Fruit fly (Drosophila melanogaster) whole organism, embryonic: ENCODE results near the gene CG33966.

Experiments
- Adf1 ChIP-seq: fragments of 200-800 bp; sonication (Bioruptor generic); IDR thresholded peaks from 2 replicates; pipeline ENCODE4 v1.3.6; 2022; ENCODE audit warnings: missing biosample characterization, missing genetic modification characterization
- Atf6 ChIP-seq: fragments of 200-800 bp; sonication (Bioruptor generic); IDR thresholded peaks from 2 replicates; pipeline ENCODE4 v1.3.6; 2022; ENCODE audit warnings: missing biosample characterization, missing genetic modification characterization
- B-H1 ChIP-seq: fragments of 200-800 bp; sonication (Bioruptor generic); IDR thresholded peaks from 3 replicates; pipeline ENCODE4 v1.3.6; 2022; ENCODE audit warnings: missing biosample characterization, missing genetic modification characterization
- B-H2 ChIP-seq: fragments of 200-800 bp; sonication (Bioruptor generic); optimal IDR thresholded peaks from 2 replicates; lab custom pipeline; 2018; ENCODE audit warnings: missing biosample characterization, mild to moderate bottlenecking, missing genetic modification characterization
- CG1024 ChIP-seq: fragments of 200-800 bp; sonication (Bioruptor generic); IDR thresholded peaks from 2 replicates; pipeline ENCODE4 v1.3.6; 2022; ENCODE audit warnings: missing biosample characterization, missing genetic modification characterization
- CG10462 ChIP-seq: fragments of 200-800 bp; sonication (Bioruptor generic); optimal IDR thresholded peaks from 2 replicates; lab custom pipeline; 2016; ENCODE audit warnings: missing biosample characterization, missing genetic modification characterization
- CG13296 ChIP-seq: fragments of 200-800 bp; sonication (Bioruptor generic); optimal IDR thresholded peaks from 3 replicates; lab custom pipeline; 2018; ENCODE audit warnings: missing biosample characterization, mild to moderate bottlenecking, missing genetic modification characterization
- CG13624 ChIP-seq: fragments of 200-800 bp; sonication (Bioruptor generic); optimal IDR thresholded peaks from 2 replicates; lab custom pipeline; 2016; ENCODE audit warnings: missing biosample characterization, missing genetic modification characterization
- CG14667 ChIP-seq: fragments of 200-800 bp; sonication (Bioruptor generic); IDR thresholded peaks from 2 replicates; pipeline ENCODE4 v1.3.6; 2022; ENCODE audit warnings: missing biosample characterization, missing genetic modification characterization
- CG14710 ChIP-seq: fragments of 200-800 bp; sonication (Bioruptor generic); optimal IDR thresholded peaks from 3 replicates; lab custom pipeline; 2019; ENCODE audit warnings: missing biosample characterization, mild to moderate bottlenecking, missing genetic modification characterization, moderate library complexity
- CG14965 ChIP-seq: fragments of 200-800 bp; sonication (Bioruptor generic); optimal IDR thresholded peaks from 2 replicates; lab custom pipeline; 2016; ENCODE audit warnings: missing biosample characterization, missing genetic modification characterization, borderline replicate concordance
- CG15011 ChIP-seq: fragments of 200-800 bp; sonication (Bioruptor generic); optimal IDR thresholded peaks from 3 replicates; lab custom pipeline; 2018; ENCODE audit warnings: missing biosample characterization, mild to moderate bottlenecking, missing genetic modification characterization
- CG16779 ChIP-seq: fragments of 200-800 bp; sonication (Bioruptor generic); IDR thresholded peaks from 2 replicates; pipeline ENCODE4 v1.3.6; 2022; ENCODE audit warnings: missing biosample characterization, missing genetic modification characterization
- CG16815 ChIP-seq: fragments of 200-800 bp; sonication (Bioruptor generic); optimal IDR thresholded peaks from 3 replicates; lab custom pipeline; 2017; ENCODE audit warnings: missing biosample characterization, mild to moderate bottlenecking, missing genetic modification characterization
- CG17385 ChIP-seq: fragments of 200-800 bp; sonication (Bioruptor generic); optimal IDR thresholded peaks from 3 replicates; lab custom pipeline; 2018; ENCODE audit warnings: missing biosample characterization, mild to moderate bottlenecking, missing genetic modification characterization
- CG2116 ChIP-seq: fragments of 200-800 bp; sonication (Bioruptor generic); optimal IDR thresholded peaks from 3 replicates; lab custom pipeline; 2018; ENCODE audit warnings: missing biosample characterization, mild to moderate bottlenecking, missing genetic modification characterization
- CG33213 ChIP-seq: fragments of 200-800 bp; sonication (Bioruptor generic); optimal IDR thresholded peaks from 3 replicates; lab custom pipeline; 2016; ENCODE audit warnings: missing biosample characterization, missing genetic modification characterization
- CG4328 ChIP-seq: fragments of 200-800 bp; sonication (Bioruptor generic); optimal IDR thresholded peaks from 3 replicates; lab custom pipeline; 2017; ENCODE audit warnings: missing biosample characterization, missing genetic modification reagents, missing genetic modification characterization
- CG4730 ChIP-seq: fragments of 200-800 bp; sonication (Bioruptor generic); IDR thresholded peaks from 2 replicates; pipeline ENCODE4 v1.3.6; 2022; ENCODE audit warnings: missing biosample characterization, missing genetic modification characterization
- CG6175 ChIP-seq: fragments of 200-800 bp; sonication (Bioruptor generic); IDR thresholded peaks from 3 replicates; pipeline ENCODE4 v1.3.6; 2022; ENCODE audit warnings: missing biosample characterization, missing genetic modification characterization
- CG7556 ChIP-seq: fragments of 200-800 bp; sonication (Bioruptor generic); optimal IDR thresholded peaks from 2 replicates; lab custom pipeline; 2017; ENCODE audit warnings: missing biosample characterization, mild to moderate bottlenecking, missing genetic modification characterization
- CG8944 ChIP-seq: fragments of 200-800 bp; sonication (Bioruptor generic); optimal IDR thresholded peaks from 3 replicates; lab custom pipeline; 2016; ENCODE audit warnings: missing biosample characterization, missing genetic modification characterization
- CG9932 ChIP-seq: fragments of 200-800 bp; sonication (Bioruptor generic); IDR thresholded peaks from 2 replicates; pipeline ENCODE4 v1.3.6; 2022; ENCODE audit warnings: missing biosample characterization, missing genetic modification characterization
- D19A ChIP-seq: fragments of 200-800 bp; optimal IDR thresholded peaks from 3 replicates; lab custom pipeline; 2019; ENCODE audit warnings: missing biosample characterization, mild to moderate bottlenecking, missing genetic modification characterization, moderate library complexity
- Dref ChIP-seq: fragments of 200-800 bp; sonication (Bioruptor generic); IDR thresholded peaks from 2 replicates; pipeline ENCODE4 v1.3.6; 2022; ENCODE audit warnings: missing biosample characterization, missing genetic modification characterization
- Drgx ChIP-seq: fragments of 200-800 bp; sonication (Bioruptor generic); IDR thresholded peaks from 2 replicates; pipeline ENCODE4 v1.3.6; 2022; ENCODE audit warnings: missing biosample characterization, missing genetic modification characterization
- E2f1 ChIP-seq: fragments of 200-800 bp; sonication (Bioruptor generic); IDR thresholded peaks from 2 replicates; pipeline ENCODE4 v1.3.6; 2022; ENCODE audit warnings: missing biosample characterization, missing genetic modification characterization
- ERR ChIP-seq: fragments of 200-800 bp; sonication (Bioruptor generic); optimal IDR thresholded peaks from 2 replicates; lab custom pipeline; 2016; ENCODE audit warnings: missing biosample characterization, missing genetic modification characterization
- Ets65A ChIP-seq: fragments of 200-800 bp; sonication (Bioruptor generic); peaks from one replicate; lab custom pipeline; 2016; ENCODE audit warnings: missing biosample characterization, missing genetic modification characterization
- GATAe ChIP-seq: fragments of 200-800 bp; sonication (Bioruptor generic); conservative IDR thresholded peaks from 2 replicates; pipeline ENCODE4 v1.3.6; 2022; ENCODE audit warnings: missing biosample characterization, missing genetic modification characterization
- HHEX ChIP-seq: fragments of 200-800 bp; sonication (Bioruptor generic); optimal IDR thresholded peaks from 3 replicates; lab custom pipeline; 2017; ENCODE audit warnings: missing biosample characterization, mild to moderate bottlenecking, missing genetic modification characterization, missing genetic modification reagents
- PHDP ChIP-seq: fragments of 200-800 bp; sonication (Bioruptor generic); optimal IDR thresholded peaks from 3 replicates; lab custom pipeline; 2018; ENCODE audit warnings: missing biosample characterization, mild to moderate bottlenecking, missing genetic modification characterization, moderate library complexity
- Rx ChIP-seq: fragments of 200-800 bp; sonication (Bioruptor generic); IDR thresholded peaks from 2 replicates; pipeline ENCODE4 v1.3.6; 2022; ENCODE audit warnings: missing biosample characterization, missing genetic modification characterization
- Scr ChIP-seq: fragments of 200-800 bp; sonication (Bioruptor generic); IDR thresholded peaks from 2 replicates; pipeline ENCODE4 v1.3.6; 2022; ENCODE audit warnings: missing biosample characterization, missing genetic modification characterization; ENCODE audit not compliant: partially characterized antibody
- Sry-δ ChIP-seq: fragments of 200-800 bp; sonication (Bioruptor generic); optimal IDR thresholded peaks from 2 replicates; lab custom pipeline; 2016; ENCODE audit warnings: missing biosample characterization, missing genetic modification characterization
- ap ChIP-seq: fragments of 200-800 bp; sonication (Bioruptor generic); IDR thresholded peaks from 2 replicates; pipeline ENCODE4 v1.3.6; 2022; ENCODE audit warnings: missing biosample characterization, missing genetic modification characterization
- ash1 ChIP-seq: fragments of 200-800 bp; sonication (Bioruptor generic); optimal IDR thresholded peaks from 2 replicates; lab custom pipeline; 2018; ENCODE audit warnings: missing biosample characterization, mild to moderate bottlenecking, missing genetic modification characterization
- dmrt11E ChIP-seq: fragments of 200-800 bp; sonication (Bioruptor generic); optimal IDR thresholded peaks from 3 replicates; lab custom pipeline; 2018; ENCODE audit warnings: missing biosample characterization, mild to moderate bottlenecking, missing genetic modification characterization, moderate library complexity
- dysf ChIP-seq: fragments of 200-800 bp; sonication (Bioruptor generic); IDR thresholded peaks from 3 replicates; pipeline ENCODE4 v1.3.6; 2022; ENCODE audit warnings: missing biosample characterization, missing genetic modification characterization
- eyg ChIP-seq: fragments of 200-800 bp; sonication (Bioruptor generic); optimal IDR thresholded peaks from 3 replicates; lab custom pipeline; 2016; ENCODE audit warnings: missing biosample characterization, missing genetic modification characterization
- fd3F ChIP-seq: fragments of 200-800 bp; sonication (Bioruptor generic); optimal IDR thresholded peaks from 2 replicates; lab custom pipeline; 2018; ENCODE audit warnings: missing biosample characterization, mild to moderate bottlenecking, missing genetic modification characterization, moderate library complexity
- ham ChIP-seq: fragments of 200-800 bp; sonication (Bioruptor generic); IDR thresholded peaks from 2 replicates; pipeline ENCODE4 v1.3.6; 2022; ENCODE audit warnings: missing biosample characterization, missing genetic modification characterization
- hkb ChIP-seq, 2 experiments: fragments of 200-800 bp in 1 of 2; fragments of >200 bp in 1 of 2; sonication (Bioruptor generic) in 1 of 2; IDR thresholded peaks in 1 of 2; optimal IDR thresholded peaks in 1 of 2; 2 replicates each; pipeline versions ENCODE4 v1.3.6 to Lab custom; 2017 to 2022; ENCODE audit warnings: missing biosample characterization in 1 of 2, missing genetic modification characterization in 1 of 2
- jing ChIP-seq: fragments of 200-800 bp; sonication (Bioruptor generic); optimal IDR thresholded peaks from 2 replicates; lab custom pipeline; 2018; ENCODE audit warnings: missing biosample characterization, mild to moderate bottlenecking, missing genetic modification characterization
- peb ChIP-seq: fragments of 200-800 bp; sonication (Bioruptor generic); IDR thresholded peaks from 2 replicates; pipeline ENCODE4 v1.3.6; 2022; ENCODE audit warnings: missing biosample characterization, missing genetic modification characterization
- pros ChIP-seq: fragments of 200-800 bp; sonication (Bioruptor generic); optimal IDR thresholded peaks from 3 replicates; lab custom pipeline; 2019; ENCODE audit warnings: missing biosample characterization, mild to moderate bottlenecking, missing genetic modification characterization, moderate library complexity
- sima ChIP-seq: fragments of 200-800 bp; sonication (Bioruptor generic); optimal IDR thresholded peaks from 2 replicates; lab custom pipeline; 2016; ENCODE audit warnings: missing biosample characterization, missing genetic modification characterization
- slp2 ChIP-seq: fragments of 200-800 bp; sonication (Bioruptor generic); optimal IDR thresholded peaks from 2 replicates; lab custom pipeline; 2016; ENCODE audit warnings: missing biosample characterization, missing genetic modification characterization
- sr ChIP-seq: fragments of 200-800 bp; sonication (Bioruptor generic); IDR thresholded peaks from 3 replicates; pipeline ENCODE4 v1.3.6; 2022; ENCODE audit warnings: missing biosample characterization, missing genetic modification characterization
- tap ChIP-seq: fragments of 200-800 bp; optimal IDR thresholded peaks from 3 replicates; lab custom pipeline; 2019; ENCODE audit warnings: missing biosample characterization, mild to moderate bottlenecking, missing genetic modification characterization, moderate library complexity
- toy ChIP-seq: fragments of 200-800 bp; sonication (Bioruptor generic); IDR thresholded peaks from 2 replicates; pipeline ENCODE4 v1.3.6; 2022; ENCODE audit warnings: missing biosample characterization, missing genetic modification characterization
- wdn ChIP-seq: fragments of 200-800 bp; sonication (Bioruptor generic); IDR thresholded peaks from 2 replicates; pipeline ENCODE4 v1.3.6; 2022; ENCODE audit warnings: missing biosample characterization, missing genetic modification characterization
- zen ChIP-seq: fragments of 200-800 bp; sonication (Bioruptor generic); optimal IDR thresholded peaks from 3 replicates; lab custom pipeline; 2018; ENCODE audit warnings: missing biosample characterization, mild to moderate bottlenecking, missing genetic modification characterization, moderate library complexity

Gene CG33966

DNA sequence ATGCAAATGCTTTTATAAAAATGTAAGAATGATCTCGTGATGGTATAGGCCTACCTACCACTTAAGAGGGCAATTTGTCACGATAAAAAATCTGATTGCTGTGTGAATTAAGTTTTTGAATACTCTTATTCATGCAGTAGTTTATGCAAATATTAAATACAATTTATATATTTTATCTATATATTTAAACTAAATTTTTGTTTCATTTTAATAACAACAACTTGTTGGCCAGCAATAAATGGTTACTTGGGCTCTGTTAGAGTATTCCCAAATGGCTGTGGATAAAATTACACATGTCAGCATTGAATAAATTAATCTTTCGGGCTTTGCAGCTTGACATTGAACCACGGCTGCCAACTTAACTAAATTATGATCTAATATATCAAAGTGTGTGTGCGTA lies 24.6 kb downstream of the CG33966 start (continued):
- TF ChIP-seq B-H1, result no peak
- no peak for TF ChIP-seq CG15011
- no peak for TF ChIP-seq Rx
- TF ChIP-seq CG13624, result no peak
- no peak for TF ChIP-seq CG16779
- no peak for TF ChIP-seq B-H2 (GFP tag; lab: Kevin White, UChicago)
- no peak for TF ChIP-seq CG14667 (GFP tag; lab: Robert Waterston, UW)
- peak; percentile 43 for TF ChIP-seq fd3F (GFP tag; lab: Kevin White, UChicago)
- TF ChIP-seq Atf6 (GFP tag; lab: Robert Waterston, UW), result peak; percentile 66; the same call in 1 of the 2 replicates
- peak; percentile 36; the same call in 1 of the 2 replicates for TF ChIP-seq Adf1 (GFP tag; lab: Robert Waterston, UW)
- peak; percentile 35 for TF ChIP-seq E2f1
- TF ChIP-seq pros (GFP tag; lab: Kevin White, UChicago), result no peak
- no peak for TF ChIP-seq Scr (GFP tag; lab: Robert Waterston, UW)
- peak; percentile 51 for TF ChIP-seq CG9932 (GFP tag; lab: Robert Waterston, UW)
- no peak for TF ChIP-seq HHEX (GFP tag; lab: Kevin White, UChicago)
- TF ChIP-seq dmrt11E (tag; lab: Kevin White, UChicago), result no peak
- no peak for TF ChIP-seq CG10462
- no peak for TF ChIP-seq CG7556 (GFP tag; lab: Kevin White, UChicago)
- TF ChIP-seq dysf (GFP tag; lab: Robert Waterston, UW), result peak; percentile 62; the same call in 2 of the 3 replicates
- TF ChIP-seq ERR (GFP tag; lab: Kevin White, UChicago), result no peak
- TF ChIP-seq D19A (tag; lab: Kevin White, UChicago), result no peak
- no peak for TF ChIP-seq toy (GFP tag; lab: Robert Waterston, UW)
- TF ChIP-seq CG2116 (GFP tag; lab: Kevin White, UChicago), result no peak
- no peak for TF ChIP-seq GATAe (GFP tag; lab: Robert Waterston, UW)
- TF ChIP-seq CG4328 (GFP tag; lab: Kevin White, UChicago), result no peak
- no peak for TF ChIP-seq CG14965 (GFP tag; lab: Kevin White, UChicago)
- peak; percentile 15 for TF ChIP-seq CG17385 (GFP tag; lab: Kevin White, UChicago)
- TF ChIP-seq CG14710, result no peak
- TF ChIP-seq peb (GFP tag; lab: Robert Waterston, UW), result no peak
- TF ChIP-seq wdn (GFP tag; lab: Robert Waterston, UW), result no peak
- TF ChIP-seq ham, result no peak
- TF ChIP-seq sr (GFP tag; lab: Robert Waterston, UW), result no peak
- no peak for TF ChIP-seq CG1024 (GFP tag; lab: Robert Waterston, UW)
- TF ChIP-seq ash1 (GFP tag; lab: Kevin White, UChicago), result no peak
- TF ChIP-seq zen (tag; lab: Kevin White, UChicago), result no peak
- no peak for TF ChIP-seq Drgx (GFP tag; lab: Robert Waterston, UW)
- TF ChIP-seq sima (GFP tag; lab: Kevin White, UChicago), result no peak
- TF ChIP-seq CG6175 (GFP tag; lab: Robert Waterston, UW), result no peak
- TF ChIP-seq Sry-δ (GFP tag; lab: Kevin White, UChicago), result no peak
- TF ChIP-seq CG16815 (GFP tag; lab: Kevin White, UChicago), result no peak
- TF ChIP-seq CG4730 (GFP tag; lab: Robert Waterston, UW), result no peak
- TF ChIP-seq Dref (GFP tag; lab: Robert Waterston, UW), result no peak
- TF ChIP-seq PHDP, result no peak
- no peak for TF ChIP-seq tap (tag; lab: Kevin White, UChicago)
- TF ChIP-seq jing (GFP tag; lab: Kevin White, UChicago), result no peak
- no peak for TF ChIP-seq ap (GFP tag; lab: Robert Waterston, UW)
- no peak for TF ChIP-seq CG8944
- no peak for TF ChIP-seq hkb (optimal IDR thresholded peaks at IDR 0.05; lab: Kevin White, UChicago)
- no peak for TF ChIP-seq hkb (GFP tag; IDR thresholded peaks at IDR 0.05; lab: Robert Waterston, UW)
- TF ChIP-seq slp2 (GFP tag; lab: Kevin White, UChicago), result no peak
- TF ChIP-seq eyg (GFP tag; lab: Kevin White, UChicago), result no peak
- no peak for TF ChIP-seq CG33213 (GFP tag; lab: Kevin White, UChicago)
- TF ChIP-seq Ets65A (GFP tag; lab: Kevin White, UChicago), result no peak
- peak; percentile 37 for TF ChIP-seq CG13296 (GFP tag; lab: Kevin White, UChicago)
